Fruit fly (Drosophila melanogaster): Measurements from ENCODE around the gene Ir94e.

The Ir94e gene

DNA sequence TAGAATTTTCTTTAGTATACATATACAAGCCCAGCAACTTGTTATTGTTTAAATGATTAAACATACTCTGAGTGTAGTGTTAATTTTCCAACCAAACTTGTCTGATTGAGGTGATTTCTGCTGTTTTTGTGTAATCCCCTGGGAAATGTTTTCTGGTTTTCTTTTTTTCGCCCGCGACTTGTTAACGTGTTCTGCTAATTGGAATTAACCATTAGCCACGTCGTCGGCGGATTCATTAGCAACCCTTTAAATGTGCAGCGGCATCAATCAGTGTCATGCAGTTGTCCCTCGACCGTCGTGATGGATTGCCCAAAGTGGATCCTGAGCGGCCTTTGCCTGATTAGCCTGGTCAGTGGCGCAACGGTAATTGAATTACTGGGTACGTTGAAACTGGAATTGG, at the start of gene Ir94e:
Ir94e (plus strand) TSS at position 301 of the 400 bp plus-strand sequence.
- TF ChIP-seq noc (tag; optimal IDR thresholded peaks at IDR 0.05) = no peak

DNA sequence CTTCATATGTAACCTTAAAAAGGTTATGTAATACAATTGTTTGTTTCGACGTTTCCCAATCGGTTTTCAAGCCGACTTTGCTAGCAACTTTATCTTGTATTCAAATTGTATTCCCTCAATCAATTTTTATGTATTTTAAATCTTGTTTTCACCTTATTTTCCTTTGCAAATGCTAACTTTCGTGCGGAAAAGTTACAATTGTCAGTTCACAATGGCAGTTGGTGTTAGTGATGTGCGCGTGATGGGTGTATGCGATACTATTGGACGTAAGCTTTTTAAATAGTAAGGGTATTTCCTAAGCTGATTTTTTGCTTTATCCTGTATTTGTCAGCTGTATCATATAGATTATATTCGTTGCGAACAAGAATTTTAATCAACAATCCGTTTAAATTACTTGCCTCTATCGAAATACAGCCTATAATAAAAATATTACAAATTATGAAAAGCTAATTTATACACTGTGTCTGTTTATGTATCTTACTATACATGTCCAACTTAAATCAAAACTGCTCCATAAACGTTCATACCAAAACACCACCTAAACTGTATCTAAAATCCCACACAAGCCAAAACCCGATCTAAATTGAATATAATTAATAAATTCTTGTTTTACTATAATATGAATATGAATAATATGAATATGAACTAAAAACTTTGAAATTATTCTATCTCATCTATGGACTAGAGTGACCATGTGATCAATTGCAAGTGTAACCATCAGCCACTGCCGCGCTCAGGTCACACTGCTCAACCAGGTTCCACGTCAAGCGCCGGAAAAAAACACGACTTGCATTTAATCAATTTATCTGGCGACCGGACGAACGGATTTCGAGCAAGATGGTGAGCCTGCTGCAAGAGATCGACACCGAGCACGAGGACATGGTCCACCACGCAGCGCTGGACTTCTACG, 49.2 kb upstream of the Ir94e start, which contains the start of the genes ATPsynCF6 and Sec13:
ATPsynCF6 (minus strand) TSS at position 236 of the 910 bp plus-strand sequence.
Sec13 (plus strand) TSS at position 450 of the 910 bp plus-strand sequence.
- TF ChIP-seq noc (tag; optimal IDR thresholded peaks at IDR 0.05) = peak; percentile 40

- peak; percentile 28 for TF ChIP-seq noc (tag; optimal IDR thresholded peaks at IDR 0.05)
Measured at dm6 chr3R:23356920-23357386, 48.4 kb upstream of the Ir94e start.

DNA sequence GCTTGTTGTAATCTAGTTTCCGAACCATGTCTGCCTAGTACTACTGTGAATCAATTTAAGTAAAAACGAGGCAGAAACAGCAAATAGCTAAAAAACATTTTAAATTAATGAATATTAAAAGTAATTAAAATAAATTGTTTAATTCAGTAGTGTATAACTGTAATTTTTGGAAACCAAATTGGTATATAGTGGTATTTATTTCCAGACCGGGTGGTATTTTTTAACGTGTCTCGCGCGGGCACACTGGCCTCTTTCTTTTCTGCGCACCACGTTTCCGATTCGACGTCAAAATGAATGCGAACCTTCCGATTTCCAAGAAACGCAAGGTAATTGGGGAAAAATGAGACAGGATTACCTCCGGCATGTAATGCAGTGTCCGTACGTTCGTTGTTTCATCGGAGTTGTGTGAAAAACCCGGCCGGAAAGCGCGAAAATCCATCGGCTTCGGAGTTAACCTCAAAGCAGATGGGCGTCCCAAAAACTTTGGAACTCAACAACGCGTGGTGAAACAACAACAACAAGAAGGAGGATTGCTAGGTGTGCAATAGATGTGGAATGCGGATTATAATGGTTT, 46.7 kb upstream of the Ir94e start, which contains the start of gene RpS3:
RpS3 (plus strand) TSS at position 248 of the 574 bp plus-strand sequence.
- peak; percentile 32 for TF ChIP-seq noc (tag; optimal IDR thresholded peaks at IDR 0.05)

DNA sequence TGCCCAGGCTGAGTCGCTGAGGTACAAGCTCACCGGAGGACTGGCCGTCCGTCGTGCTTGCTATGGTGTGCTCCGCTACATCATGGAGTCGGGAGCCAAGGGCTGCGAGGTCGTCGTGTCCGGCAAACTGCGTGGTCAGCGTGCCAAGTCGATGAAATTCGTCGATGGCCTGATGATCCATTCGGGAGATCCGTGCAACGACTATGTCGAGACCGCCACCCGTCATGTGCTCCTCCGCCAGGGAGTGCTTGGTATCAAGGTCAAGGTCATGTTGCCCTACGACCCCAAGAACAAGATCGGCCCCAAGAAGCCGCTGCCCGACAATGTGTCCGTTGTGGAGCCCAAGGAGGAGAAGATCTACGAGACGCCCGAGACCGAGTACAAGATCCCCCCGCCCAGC, 45.9 kb upstream of the Ir94e start:
- no peak for TF ChIP-seq noc (tag; optimal IDR thresholded peaks at IDR 0.05)

dm6 chr3R:23360356-23360755, 45.0 kb upstream of the Ir94e start:
- TF ChIP-seq noc (tag; optimal IDR thresholded peaks at IDR 0.05) = no peak

dm6 chr3R:23363515-23364124, 41.7 kb upstream of the Ir94e start, which contains the start of gene CG4408:
Gene CG4408, minus strand, starts transcription at chr3R:23363574.
- TF ChIP-seq noc (tag; optimal IDR thresholded peaks at IDR 0.05) = peak; percentile 95

DNA sequence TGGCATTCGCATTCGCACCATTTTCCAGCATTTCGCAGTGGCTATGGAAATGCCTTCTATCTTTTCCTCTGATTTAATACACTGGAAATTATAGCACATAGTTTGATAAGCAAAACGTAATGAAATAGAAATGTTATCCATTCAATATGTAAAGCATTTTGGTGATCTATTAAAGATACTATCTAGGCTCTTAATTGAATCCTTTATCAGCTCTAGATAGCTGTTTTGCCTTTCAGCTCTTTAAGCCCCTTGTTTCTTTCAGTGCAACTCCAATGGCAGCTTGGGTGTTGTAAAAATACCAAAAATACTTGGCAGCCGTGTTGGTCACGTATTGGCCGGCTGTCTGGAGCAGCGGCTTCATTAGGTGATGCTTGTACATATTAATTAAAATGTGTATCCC, 40.3 kb upstream of the Ir94e start:
- no peak for TF ChIP-seq noc (tag; optimal IDR thresholded peaks at IDR 0.05)

dm6 chr3R:23367540-23367939, 37.8 kb upstream of the Ir94e start:
- no peak for TF ChIP-seq noc (tag; optimal IDR thresholded peaks at IDR 0.05)

dm6 chr3R:23368235-23368634, 37.1 kb upstream of the Ir94e start:
- TF ChIP-seq noc (tag; optimal IDR thresholded peaks at IDR 0.05) = no peak

DNA sequence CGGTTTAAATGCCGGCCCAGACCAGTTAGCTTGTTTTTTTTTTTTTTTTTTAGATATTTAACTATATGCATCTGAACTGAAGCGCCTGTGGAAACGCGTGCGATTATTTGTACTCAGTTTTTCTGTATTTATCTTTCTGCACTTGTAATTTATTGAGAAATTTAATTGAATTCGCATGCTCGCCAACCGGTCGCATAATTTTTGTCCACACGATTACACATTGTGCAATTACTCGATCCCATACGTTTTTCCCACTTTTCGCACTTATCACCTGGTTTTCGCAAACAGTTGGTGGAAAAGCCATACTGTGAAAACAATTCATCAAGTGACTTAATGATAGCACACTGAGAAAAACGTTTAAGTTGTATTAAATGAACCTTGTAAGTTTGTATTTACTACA, 32.7 kb upstream of the Ir94e start, which contains the start of gene CG42827:
CG42827 (plus strand) TSS at position 301 of the 400 bp plus-strand sequence.
- no peak for TF ChIP-seq noc (tag; optimal IDR thresholded peaks at IDR 0.05)

DNA sequence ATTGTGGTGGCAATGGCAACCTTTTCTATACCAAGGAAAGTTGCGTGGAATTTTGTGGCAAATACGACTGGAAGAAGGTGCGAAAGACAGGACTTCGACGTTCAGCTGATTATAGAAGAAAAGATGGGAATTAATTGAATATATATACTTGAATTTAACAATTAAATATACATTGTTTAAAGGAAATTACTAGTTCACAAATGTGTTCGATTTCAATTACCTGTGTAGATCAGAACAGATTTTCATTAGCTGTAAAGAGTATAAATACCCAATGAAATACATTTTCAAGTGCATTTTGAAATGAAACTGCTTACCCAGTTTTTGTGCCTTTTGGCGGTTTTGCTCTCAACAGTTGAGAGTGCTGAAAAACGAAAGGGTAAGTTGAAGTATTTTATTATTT, 31.9 kb upstream of the Ir94e start, which contains the start of gene CG42828:
CG42828 (plus strand) TSS at position 301 of the 400 bp plus-strand sequence.
- no peak for TF ChIP-seq noc (tag; optimal IDR thresholded peaks at IDR 0.05)

dm6 chr3R:23374290-23374689, 31.0 kb upstream of the Ir94e start:
- peak; percentile 48 for TF ChIP-seq noc (tag; optimal IDR thresholded peaks at IDR 0.05)

DNA sequence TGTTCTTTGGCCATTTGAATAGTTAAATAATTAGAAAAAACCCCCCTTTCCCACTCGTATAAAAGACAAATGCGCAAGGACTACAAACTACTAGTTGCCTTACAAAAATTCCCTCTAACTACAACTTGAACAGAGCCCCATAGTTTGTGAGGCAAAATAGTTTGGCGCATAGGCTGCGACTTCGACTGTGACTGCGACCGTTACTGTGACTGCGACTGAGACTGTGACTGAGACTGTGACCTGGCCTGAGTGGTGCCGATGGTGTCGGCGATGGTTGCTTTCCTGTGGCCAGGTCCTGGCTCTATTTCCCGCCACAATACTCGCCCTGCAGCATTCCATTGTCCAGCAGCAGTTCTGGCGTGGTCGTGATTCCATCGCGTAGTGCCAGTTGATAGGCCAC, 28.0 kb upstream of the Ir94e start:
- TF ChIP-seq noc (tag; optimal IDR thresholded peaks at IDR 0.05) = no peak

DNA sequence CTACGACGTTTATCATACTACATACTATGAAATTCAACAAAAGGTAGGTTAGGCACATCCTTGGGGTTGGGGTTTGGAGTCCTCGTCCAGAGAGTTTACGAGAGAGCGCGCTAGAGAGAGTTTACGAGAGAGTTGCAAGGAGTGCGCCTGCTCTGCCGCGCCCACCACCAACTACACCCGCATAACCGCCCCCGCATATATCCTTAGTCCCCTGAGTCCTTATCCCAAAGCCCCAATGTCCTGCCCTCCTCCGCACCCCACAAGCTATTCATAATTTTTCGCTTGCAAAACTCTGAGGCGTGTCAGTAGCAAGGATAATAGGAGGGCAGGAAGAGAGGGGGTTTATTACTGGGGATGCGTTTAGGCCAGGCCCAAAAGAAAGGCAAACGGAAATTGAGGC, 21.6 kb upstream of the Ir94e start:
- no peak for TF ChIP-seq noc (tag; optimal IDR thresholded peaks at IDR 0.05)

Measured in whole organism, larva.